Worm (Caenorhabditis elegans) whole organism, midembryonic: Measurements from ENCODE around the gene somi-1.

Source experiments
- T22C8.4 ChIP-seq: fragments of 200-800 bp; sonication (Bioruptor generic); IDR thresholded peaks from 2 replicates; pipeline ENCODE4 v1.3.6; 2022; ENCODE audit warnings: missing genetic modification characterization, missing compliant biosample characterization
- cog-1 ChIP-seq: sonication (generic microtip); optimal IDR thresholded peaks from 2 replicates; lab custom pipeline; 2016; ENCODE audit warnings: missing genetic modification characterization, missing compliant biosample characterization
- flt-1 ChIP-seq: fragments of 200-800 bp; sonication (Bioruptor generic); IDR thresholded peaks from 2 replicates; pipeline ENCODE4 v1.3.6; 2022; ENCODE audit warnings: missing genetic modification characterization, missing compliant biosample characterization
- klf-2 ChIP-seq: fragments of 200-800 bp; sonication (Bioruptor generic); conservative IDR thresholded peaks from 2 replicates; pipeline ENCODE4 v1.3.6; 2022; ENCODE audit warnings: missing genetic modification reagents, missing genetic modification characterization, missing compliant biosample characterization
- med-1 ChIP-seq: sonication (generic microtip); optimal IDR thresholded peaks from 2 replicates; lab custom pipeline; 2017; ENCODE audit warnings: missing genetic modification characterization, mild to moderate bottlenecking, missing compliant biosample characterization, antibody characterized with exemption, missing genetic modification reagents; ENCODE audit not compliant: insufficient read depth
- ref-1 ChIP-seq: fragments of 200-800 bp; sonication (Bioruptor generic); conservative IDR thresholded peaks from 2 replicates; pipeline ENCODE4 v1.3.6; 2022; ENCODE audit warnings: missing genetic modification reagents, missing genetic modification characterization, missing compliant biosample characterization
- tab-1 ChIP-seq: fragments of 200-800 bp; sonication (Bioruptor generic); IDR thresholded peaks from 2 replicates; pipeline ENCODE4 v1.3.6; 2022; ENCODE audit warnings: missing genetic modification characterization, missing compliant biosample characterization
- ztf-23 ChIP-seq: fragments of 200-800 bp; sonication (Bioruptor generic); IDR thresholded peaks from 2 replicates; pipeline ENCODE4 v1.3.6; 2022; ENCODE audit warnings: missing genetic modification reagents, missing genetic modification characterization, missing compliant biosample characterization
- ztf-29 ChIP-seq: fragments of 200-800 bp; sonication (Bioruptor generic); IDR thresholded peaks from 2 replicates; pipeline ENCODE4 v1.3.6; 2022; ENCODE audit warnings: missing genetic modification reagents, missing genetic modification characterization, missing compliant biosample characterization

somi-1 gene

DNA sequence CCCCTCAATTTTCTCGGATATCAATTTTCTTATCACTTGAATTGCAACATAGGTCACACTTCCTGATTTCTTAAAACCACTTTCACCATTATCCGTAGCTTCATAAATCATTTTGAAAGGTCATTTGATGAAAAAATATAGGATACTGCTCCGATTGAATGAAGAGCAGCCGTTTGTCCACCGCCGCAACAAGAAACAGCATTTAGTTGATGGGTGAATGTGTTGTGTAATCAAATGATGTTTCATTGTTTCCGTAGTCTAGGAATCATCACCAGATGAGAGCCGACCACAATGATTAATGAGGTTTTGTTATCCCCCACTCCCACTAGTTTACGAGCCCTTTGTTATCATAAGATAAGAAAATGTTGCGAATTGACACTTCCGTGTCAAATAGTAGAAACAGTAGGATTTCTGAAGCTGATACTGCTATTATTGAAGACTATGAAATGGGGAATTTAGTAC lies 45.3 kb downstream of the somi-1 start, which contains the start of gene twk-43:
TSS of gene twk-43 (plus strand) at position 412 of the 462 bp plus-strand sequence.
- TF ChIP-seq med-1 (no peak), flt-1 (GFP tag; lab: Robert Waterston, UW) (no peak), tab-1 (GFP tag; lab: Robert Waterston, UW) (no peak), ref-1 (no peak), klf-2 (GFP tag; lab: Robert Waterston, UW) (no peak), ztf-29 (GFP tag; lab: Robert Waterston, UW) (no peak), T22C8.4 (GFP tag; lab: Robert Waterston, UW) (no peak), cog-1 (tag; lab: Kevin White, UChicago) (no peak), ztf-23 (GFP tag; lab: Robert Waterston, UW) (no peak)

DNA sequence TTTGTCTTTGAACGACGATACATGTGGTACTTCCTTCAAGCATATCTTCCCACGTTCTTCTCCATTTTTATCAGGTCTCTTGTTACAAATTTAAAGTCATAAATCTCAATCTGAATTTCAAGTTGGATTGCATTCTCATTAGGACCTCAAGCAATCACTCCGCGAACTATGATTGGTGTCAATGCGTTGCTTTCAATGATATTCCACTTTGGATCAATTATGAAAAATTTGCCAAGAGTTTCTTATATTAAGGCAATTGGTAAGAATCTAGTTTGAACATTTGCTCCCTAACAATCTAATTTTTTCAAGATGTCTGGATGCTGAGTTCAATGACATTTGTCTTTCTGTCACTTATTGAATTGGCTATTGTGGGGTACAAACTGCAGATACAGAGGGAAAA lies 49.0 kb downstream of the somi-1 start:
- no peak for TF ChIP-seq tab-1 (GFP tag; lab: Robert Waterston, UW)
- no peak for TF ChIP-seq flt-1 (GFP tag; lab: Robert Waterston, UW)
- no peak for TF ChIP-seq cog-1 (tag; lab: Kevin White, UChicago)
- TF ChIP-seq ref-1, result no peak
- no peak for TF ChIP-seq med-1
- TF ChIP-seq ztf-29 (GFP tag; lab: Robert Waterston, UW), result no peak
- no peak for TF ChIP-seq klf-2 (GFP tag; lab: Robert Waterston, UW)
- no peak for TF ChIP-seq T22C8.4 (GFP tag; lab: Robert Waterston, UW)
- TF ChIP-seq ztf-23 (GFP tag; lab: Robert Waterston, UW), result no peak

DNA sequence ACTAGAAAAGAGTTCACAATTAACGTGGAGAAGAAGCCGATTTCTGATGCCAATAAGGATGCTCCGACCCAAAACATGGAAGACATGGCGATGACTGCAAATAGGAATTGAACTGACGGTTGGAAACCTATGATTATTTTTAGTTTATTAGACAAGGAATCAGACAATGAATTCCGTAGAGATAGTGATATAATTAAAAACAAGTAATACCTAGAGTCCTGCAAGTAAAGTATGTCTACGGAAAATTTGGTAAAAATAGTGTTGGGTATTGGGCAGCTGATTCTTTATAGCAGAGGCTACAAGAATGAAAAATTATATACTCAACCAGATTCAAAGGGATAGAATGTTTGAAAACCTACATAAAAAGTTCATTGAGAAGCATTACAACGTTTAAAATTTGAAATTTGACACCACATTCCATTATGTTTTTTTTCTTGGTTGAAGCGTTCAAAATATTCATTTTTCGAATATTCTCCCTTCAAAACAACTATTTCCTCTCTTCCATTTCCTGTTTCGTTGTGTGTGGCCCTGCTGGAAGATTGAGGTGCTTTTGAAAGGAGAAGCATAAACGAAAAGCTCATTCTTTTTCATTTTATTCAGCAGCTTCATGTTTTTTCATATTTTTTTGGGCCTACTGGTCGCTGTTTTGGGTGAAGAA lies 51.4 kb downstream of the somi-1 start, which contains the start of the genes str-4 and lgc-48:
TSS of gene str-4 (minus strand) at position 101 of the 658 bp plus-strand sequence.
TSS of gene lgc-48 (plus strand) at position 608 of the 658 bp plus-strand sequence.
- TF ChIP-seq ztf-29 (GFP tag; lab: Robert Waterston, UW) (no peak), ztf-23 (GFP tag; lab: Robert Waterston, UW) (no peak), med-1 (no peak), klf-2 (GFP tag; lab: Robert Waterston, UW) (no peak), flt-1 (GFP tag; lab: Robert Waterston, UW) (no peak), ref-1 (no peak), T22C8.4 (GFP tag; lab: Robert Waterston, UW) (no peak), tab-1 (GFP tag; lab: Robert Waterston, UW) (no peak), cog-1 (tag; lab: Kevin White, UChicago) (no peak)

DNA sequence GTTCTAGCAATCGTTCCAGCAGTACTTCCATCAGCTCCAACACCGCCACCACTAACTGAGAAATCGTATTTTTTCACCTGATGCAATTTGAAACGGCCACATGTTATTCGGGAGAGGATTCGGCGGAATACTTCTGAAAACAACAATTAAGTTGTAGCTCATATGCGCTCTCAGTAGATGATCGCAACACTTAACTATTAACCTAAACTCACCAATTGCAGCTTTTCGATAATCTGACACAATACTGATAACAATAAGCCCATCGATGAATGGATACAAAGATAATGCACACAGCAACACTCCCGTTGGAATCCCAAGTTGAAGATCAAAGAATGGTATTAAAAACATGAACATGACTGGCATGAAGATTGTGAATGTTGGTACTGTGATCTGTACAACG lies 53.2 kb downstream of the somi-1 start:
- TF ChIP-seq med-1 (no peak), cog-1 (tag; lab: Kevin White, UChicago) (no peak)
